Worm (Caenorhabditis elegans): Measurements from ENCODE around the gene eef-1B.1.

- TF ChIP-seq ref-2 (tag; optimal IDR thresholded peaks at IDR 0.05) (no peak), ceh-9 (tag; optimal IDR thresholded peaks at IDR 0.05) (no peak), T23F11.4 (GFP tag; optimal IDR thresholded peaks at IDR 0.05) (no peak), rnt-1 (tag; optimal IDR thresholded peaks at IDR 0.05) (no peak), pha-4 (tag; optimal IDR thresholded peaks at IDR 0.05) (no peak), unc-55 (GFP tag; optimal IDR thresholded peaks at IDR 0.05) (no peak), F13H6.1 (tag; optimal IDR thresholded peaks at IDR 0.05) (no peak), npax-4 (tag; optimal IDR thresholded peaks at IDR 0.05) (no peak), pax-1 (tag; optimal IDR thresholded peaks at IDR 0.05) (no peak), elt-2 (tag; optimal IDR thresholded peaks at IDR 0.05) (no peak), ceh-34 (tag; optimal IDR thresholded peaks at IDR 0.05) (no peak), nhr-232 (tag; optimal IDR thresholded peaks at IDR 0.05) (no peak)
These were observed 8.8 kb upstream of the eef-1B.1 start for ce11 chrIII:7981938-7982337.

Measured in whole organism, late embryonic.